Fruit fly (Drosophila melanogaster): ENCODE data around the gene tank.

- no peak for TF ChIP-seq CG8478 (optimal IDR thresholded peaks at IDR 0.05)
- TF ChIP-seq CTCF (optimal IDR thresholded peaks at IDR 0.05) = no peak
These were observed 18.3 kb upstream of the tank start for dm6 chr2L:4856118-4856517.
